Worm (Caenorhabditis elegans) whole organism, L1 larva: ENCODE measurements around the gene elo-3.
A peak's percentile ranks its signal among the peaks of the same experiment; 100 is the strongest.

ENCODE experiments used
- aha-1 ChIP-seq: fragments of 150-350 bp; optimal IDR thresholded peaks from 2 replicates; lab custom pipeline; 2014; ENCODE audit warnings: missing biosample characterization, missing genetic modification characterization
- alr-1 ChIP-seq: fragments of 200-800 bp; sonication (Bioruptor generic); optimal IDR thresholded peaks from 2 replicates; lab custom pipeline; 2018; ENCODE audit warnings: borderline replicate concordance, mild to moderate bottlenecking, missing genetic modification characterization, missing compliant biosample characterization
- ceh-8 ChIP-seq: fragments of 200-800 bp; sonication (Bioruptor generic); optimal IDR thresholded peaks from 2 replicates; lab custom pipeline; 2018; ENCODE audit warnings: mild to moderate bottlenecking, missing genetic modification characterization, moderate library complexity, missing compliant biosample characterization
- ceh-82 ChIP-seq, 3 experiments: fragments of 150-350 bp in 1 of 3; sonication (generic microtip) in 2 of 3; optimal IDR thresholded peaks; 2 replicates each; lab custom pipeline; 2014 to 2017; ENCODE audit warnings: missing biosample characterization in 3 of 3, missing genetic modification characterization in 3 of 3
- efl-1 ChIP-seq, 4 experiments: fragments of 150-350 bp; optimal IDR thresholded peaks in 3 of 4; peaks in 1 of 4; 1 replicate in 1 of 4; 2 replicates in 3 of 4; lab custom pipeline; 2014; ENCODE audit warnings: missing biosample characterization in 2 of 4, missing genetic modification characterization in 2 of 4, missing genetic modification reagents in 2 of 4
- elt-3 ChIP-seq, 6 experiments: fragments of 150-350 bp in 1 of 6; sonication (generic microtip); optimal IDR thresholded peaks; 2 replicates each; lab custom pipeline; 2017 to 2018; ENCODE audit warnings: missing biosample characterization in 6 of 6, missing genetic modification characterization in 6 of 6, inconsistent platforms in 1 of 6
- fkh-10 ChIP-seq: sonication (generic microtip); optimal IDR thresholded peaks from 2 replicates; lab custom pipeline; 2017; ENCODE audit warnings: missing biosample characterization, missing genetic modification reagents, missing genetic modification characterization
- fkh-4 ChIP-seq: sonication (generic microtip); optimal IDR thresholded peaks from 2 replicates; lab custom pipeline; 2016; ENCODE audit warnings: missing compliant biosample characterization, missing genetic modification characterization, borderline replicate concordance
- fkh-8 ChIP-seq: sonication (generic microtip); optimal IDR thresholded peaks from 2 replicates; lab custom pipeline; 2016; ENCODE audit warnings: mild to moderate bottlenecking, missing genetic modification characterization, missing compliant biosample characterization
- hlh-17 ChIP-seq: fragments of 200-800 bp; sonication (Bioruptor generic); optimal IDR thresholded peaks from 2 replicates; lab custom pipeline; 2018; ENCODE audit warnings: missing genetic modification characterization, mild to moderate bottlenecking, missing compliant biosample characterization, moderate library complexity, borderline replicate concordance
- hpl-2 ChIP-seq: fragments of 150-350 bp; optimal IDR thresholded peaks from 2 replicates; lab custom pipeline; 2014; ENCODE audit warnings: missing biosample characterization, missing genetic modification reagents, missing genetic modification characterization
- irx-1 ChIP-seq: sonication (generic microtip); optimal IDR thresholded peaks from 2 replicates; lab custom pipeline; 2016; ENCODE audit warnings: missing genetic modification characterization, missing compliant biosample characterization
- isw-1 ChIP-seq: fragments of 200-800 bp; sonication (Bioruptor generic); IDR thresholded peaks from 2 replicates; pipeline ENCODE4 v1.3.6; 2022; ENCODE audit warnings: missing genetic modification characterization, missing compliant biosample characterization
- lin-14 ChIP-seq: fragments of 200-800 bp; sonication (Bioruptor generic); optimal IDR thresholded peaks from 2 replicates; lab custom pipeline; 2018; ENCODE audit warnings: mild to moderate bottlenecking, missing genetic modification characterization, moderate library complexity, missing compliant biosample characterization
- lin-15B ChIP-seq: fragments of 150-350 bp; sonication (generic microtip); optimal IDR thresholded peaks from 3 replicates; lab custom pipeline; 2014; ENCODE audit warnings: missing biosample characterization, missing genetic modification characterization
- lin-39 ChIP-seq: fragments of 150-350 bp; optimal IDR thresholded peaks from 2 replicates; lab custom pipeline; 2014; ENCODE audit warnings: missing biosample characterization, missing genetic modification reagents, missing genetic modification characterization
- lsy-2 ChIP-seq, 2 experiments: fragments of 150-350 bp; optimal IDR thresholded peaks; 2 replicates each; lab custom pipeline; 2014; ENCODE audit warnings: missing biosample characterization in 2 of 2, missing genetic modification characterization in 2 of 2
- mab-9 ChIP-seq: fragments of 200-800 bp; sonication (Bioruptor generic); IDR thresholded peaks from 2 replicates; pipeline ENCODE4 v1.3.6; 2022; ENCODE audit warnings: missing genetic modification reagents, missing genetic modification characterization, missing compliant biosample characterization
- mdl-1 ChIP-seq, 2 experiments: fragments of 150-350 bp; optimal IDR thresholded peaks; 2 replicates each; lab custom pipeline; 2014 to 2017; ENCODE audit warnings: missing biosample characterization in 2 of 2, missing genetic modification characterization in 2 of 2, inconsistent platforms in 1 of 2
- nhr-12 ChIP-seq: sonication (generic microtip); optimal IDR thresholded peaks from 2 replicates; lab custom pipeline; 2017; ENCODE audit warnings: missing biosample characterization, missing genetic modification characterization
- nhr-20 ChIP-seq: sonication (generic microtip); optimal IDR thresholded peaks from 2 replicates; lab custom pipeline; 2016; ENCODE audit warnings: mild to moderate bottlenecking, missing genetic modification characterization, missing compliant biosample characterization
- nhr-28 ChIP-seq: fragments of 150-350 bp; optimal IDR thresholded peaks from 2 replicates; lab custom pipeline; 2014; ENCODE audit warnings: missing biosample characterization, missing genetic modification characterization
- nhr-84 ChIP-seq: sonication (generic microtip); optimal IDR thresholded peaks from 2 replicates; lab custom pipeline; 2017; ENCODE audit warnings: missing biosample characterization, missing genetic modification characterization
- nhr-85 ChIP-seq: sonication (generic microtip); peaks from one replicate; lab custom pipeline; 2016; ENCODE audit warnings: missing genetic modification characterization, inconsistent platforms, missing compliant biosample characterization
- nhr-90 ChIP-seq: sonication (generic microtip); optimal IDR thresholded peaks from 2 replicates; lab custom pipeline; 2016; ENCODE audit warnings: mild to moderate bottlenecking, missing genetic modification characterization, missing compliant biosample characterization; ENCODE audit not compliant: poor library complexity
- snpc-4 ChIP-seq: fragments of 150-350 bp; optimal IDR thresholded peaks from 2 replicates; lab custom pipeline; 2014; ENCODE audit warnings: missing biosample characterization, missing genetic modification characterization
- sptf-1 ChIP-seq: fragments of 150-350 bp; optimal IDR thresholded peaks from 2 replicates; lab custom pipeline; 2014; ENCODE audit warnings: missing biosample characterization, missing genetic modification characterization
- swsn-7 ChIP-seq: sonication (generic microtip); optimal IDR thresholded peaks from 2 replicates; lab custom pipeline; 2016; ENCODE audit warnings: missing genetic modification characterization, missing compliant biosample characterization
- tbx-2 ChIP-seq: sonication (generic microtip); optimal IDR thresholded peaks from 2 replicates; lab custom pipeline; 2016; ENCODE audit warnings: missing genetic modification characterization, missing compliant biosample characterization
- tlp-1 ChIP-seq: fragments of 150-350 bp; optimal IDR thresholded peaks from 2 replicates; lab custom pipeline; 2014; ENCODE audit warnings: missing biosample characterization, missing genetic modification characterization
- unc-62 ChIP-seq: fragments of 150-350 bp; optimal IDR thresholded peaks from 2 replicates; lab custom pipeline; 2014; ENCODE audit warnings: missing biosample characterization, missing genetic modification reagents, missing genetic modification characterization
- vab-15 ChIP-seq: sonication (generic microtip); optimal IDR thresholded peaks from 2 replicates; lab custom pipeline; 2017; ENCODE audit warnings: missing genotype, mild to moderate bottlenecking, missing genetic modification characterization, missing compliant biosample characterization
- ztf-4 ChIP-seq: fragments of 150-350 bp; optimal IDR thresholded peaks from 2 replicates; lab custom pipeline; 2014; ENCODE audit warnings: missing biosample characterization, missing genetic modification characterization

The elo-3 gene

DNA sequence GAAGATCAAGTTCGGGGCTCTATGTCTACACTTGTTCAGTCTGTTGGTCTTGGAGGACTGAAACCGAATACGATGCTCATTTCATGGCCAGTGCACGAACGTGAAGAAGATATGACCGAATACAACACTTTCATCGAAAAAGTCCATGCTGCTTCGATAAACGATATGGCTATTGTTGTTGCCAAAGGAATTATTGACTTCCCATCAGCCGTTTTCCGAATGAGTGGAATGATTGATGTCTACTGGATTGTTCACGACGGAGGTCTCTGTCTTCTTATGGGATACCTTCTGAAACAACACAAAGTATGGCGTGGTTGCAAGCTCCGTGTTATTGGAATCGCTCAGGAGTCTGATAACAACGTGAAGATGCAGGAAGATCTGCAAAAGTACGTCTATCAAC is 21.3 kb upstream of the elo-3 start:
- TF ChIP-seq lin-15B (tag; lab: Kevin White, UChicago) (no peak), nhr-28 (tag; lab: Kevin White, UChicago) (no peak), lin-39 (tag; lab: Kevin White, UChicago) (no peak), swsn-7 (tag; lab: Kevin White, UChicago) (no peak), alr-1 (tag; lab: Kevin White, UChicago) (no peak), isw-1 (GFP tag; lab: Robert Waterston, UW) (no peak), tlp-1 (tag; lab: Kevin White, UChicago) (no peak), mab-9 (GFP tag; lab: Robert Waterston, UW) (no peak)

- TF ChIP-seq aha-1 (tag; lab: Kevin White, UChicago), result no peak
- no peak for TF ChIP-seq fkh-4 (tag; lab: Kevin White, UChicago)
- no peak for TF ChIP-seq hlh-17 (GFP tag; lab: Kevin White, UChicago)
- TF ChIP-seq lsy-2 (tag; optimal IDR thresholded peaks at IDR 0.05; lab: Kevin White, UChicago), result no peak
- no peak for TF ChIP-seq ztf-4
- TF ChIP-seq fkh-8 (tag; lab: Kevin White, UChicago), result no peak
- no peak for TF ChIP-seq irx-1
- TF ChIP-seq nhr-84 (tag; lab: Kevin White, UChicago), result no peak
- no peak for TF ChIP-seq nhr-12
- TF ChIP-seq ceh-82 (tag; optimal IDR thresholded peaks at IDR 0.05; lab: Kevin White, UChicago), result no peak
- TF ChIP-seq nhr-85 (tag; lab: Kevin White, UChicago), result no peak
- no peak for TF ChIP-seq vab-15
- no peak for TF ChIP-seq sptf-1 (tag; lab: Kevin White, UChicago)
- no peak for TF ChIP-seq nhr-20 (tag; lab: Kevin White, UChicago)
- no peak for TF ChIP-seq mdl-1 (tag; optimal IDR thresholded peaks at IDR 0.05; lab: Kevin White, UChicago)
- TF ChIP-seq unc-62 (GFP tag; lab: Kevin White, UChicago), result no peak
- TF ChIP-seq swsn-7 (tag; lab: Kevin White, UChicago), result no peak
Measured at ce11 chrIV:7219398-7220087, 18.0 kb upstream of the elo-3 start, which contains the start of the genes glb-23 and R13A1.1. glb-23 (minus strand) TSS chrIV:7219498. R13A1.1 (plus strand) TSS chrIV:7220037.

DNA sequence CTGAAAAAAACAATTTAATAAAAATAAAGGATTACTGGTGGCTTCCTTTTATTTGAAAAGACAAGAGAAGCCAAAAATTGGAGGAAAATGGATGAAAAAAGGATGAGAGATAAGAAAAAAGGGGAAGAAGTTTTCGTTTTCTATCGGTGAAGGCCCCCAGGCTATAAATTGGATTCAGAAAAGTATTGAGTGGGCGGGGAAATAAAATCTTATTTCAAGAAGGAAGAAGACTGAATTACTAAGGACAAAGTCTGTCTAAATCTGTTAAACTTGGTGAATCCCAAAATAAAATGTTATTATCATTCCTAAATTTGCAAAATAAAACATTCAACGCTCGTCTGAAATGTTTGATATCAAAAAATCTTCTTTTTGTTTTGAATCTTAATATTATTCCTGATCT is 15.4 kb upstream of the elo-3 start:
- no peak for TF ChIP-seq efl-1 (optimal IDR thresholded peaks at IDR 0.05; lab: Kevin White, UChicago)
- peak in 1 of 2 experiments; percentile 60 for TF ChIP-seq efl-1 (GFP tag; optimal IDR thresholded peaks at IDR 0.05 in 1 of 2; lab: Kevin White, UChicago)
- TF ChIP-seq lin-14 (GFP tag; lab: Kevin White, UChicago), result peak; percentile 22
- TF ChIP-seq hlh-17 (GFP tag; lab: Kevin White, UChicago), result no peak
- peak; percentile 64 for TF ChIP-seq fkh-10 (GFP tag; lab: Kevin White, UChicago)
- no peak for TF ChIP-seq ceh-8 (GFP tag; lab: Kevin White, UChicago)

DNA sequence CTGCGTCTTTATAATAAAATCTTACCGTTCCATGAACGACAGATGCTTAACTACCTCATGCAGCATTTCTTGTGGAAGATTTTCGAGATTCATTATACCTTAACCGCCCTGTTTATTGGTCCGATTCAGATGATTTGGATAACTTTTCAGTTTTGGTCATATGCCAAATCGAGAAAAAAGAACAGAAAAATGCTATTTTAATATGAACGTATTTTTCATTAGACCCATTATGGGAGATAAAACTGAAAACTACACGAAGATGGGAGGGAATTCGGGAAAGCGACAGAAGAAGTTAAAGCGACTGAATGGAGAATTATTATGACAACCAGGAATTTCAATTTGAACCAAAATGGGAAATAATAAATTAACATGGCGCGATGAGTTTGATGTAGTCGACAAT is 10.4 kb upstream of the elo-3 start, which contains the start of gene R13A1.10:
TSS of gene R13A1.10 (minus strand) at position 101 of the 400 bp plus-strand sequence.
- no peak for TF ChIP-seq tbx-2 (tag; lab: Kevin White, UChicago)
- no peak for TF ChIP-seq elt-3 (tag; optimal IDR thresholded peaks at IDR 0.05; lab: Kevin White, UChicago)
- no peak for TF ChIP-seq nhr-12
- no peak for TF ChIP-seq lin-15B (tag; lab: Kevin White, UChicago)
- TF ChIP-seq hpl-2, result no peak
- TF ChIP-seq nhr-90 (tag; lab: Kevin White, UChicago), result no peak
- TF ChIP-seq hlh-17 (GFP tag; lab: Kevin White, UChicago), result no peak
- no peak for TF ChIP-seq snpc-4 (tag; lab: Kevin White, UChicago)
- TF ChIP-seq lin-39 (tag; lab: Kevin White, UChicago), result no peak
- TF ChIP-seq mab-9 (GFP tag; lab: Robert Waterston, UW), result no peak
